Worm (Caenorhabditis elegans) whole organism, young adult: ENCODE data around the gene klp-17.

ENCODE experiments used
- C06A6.2 ChIP-seq: fragments of 200-800 bp; sonication (Bioruptor generic); conservative IDR thresholded peaks from 2 replicates; pipeline ENCODE4 v1.3.6; 2022; ENCODE audit warnings: missing genetic modification characterization, missing compliant biosample characterization
- F10E7.11 ChIP-seq: sonication (generic microtip); optimal IDR thresholded peaks from 2 replicates; lab custom pipeline; 2017; ENCODE audit warnings: mild to moderate bottlenecking, missing genetic modification characterization, moderate library complexity, missing compliant biosample characterization
- F22D6.2 ChIP-seq: sonication (generic microtip); optimal IDR thresholded peaks from 2 replicates; lab custom pipeline; 2016; ENCODE audit warnings: mild to moderate bottlenecking, missing genetic modification characterization, missing compliant biosample characterization
- F49E8.2 ChIP-seq: sonication (generic microtip); optimal IDR thresholded peaks from 3 replicates; lab custom pipeline; 2017; ENCODE audit warnings: missing genetic modification characterization, mild to moderate bottlenecking, missing compliant biosample characterization, antibody characterized with exemption, moderate library complexity; ENCODE audit not compliant: insufficient read depth
- T07F8.4 ChIP-seq: sonication (generic microtip); optimal IDR thresholded peaks from 2 replicates; lab custom pipeline; 2016; ENCODE audit warnings: mild to moderate bottlenecking, missing genetic modification characterization, moderate library complexity, missing compliant biosample characterization
- Y56A3A.18 ChIP-seq: fragments of 200-800 bp; sonication (Bioruptor generic); IDR thresholded peaks from 2 replicates; pipeline ENCODE4 v1.3.6; 2022; ENCODE audit warnings: missing genetic modification reagents, missing genetic modification characterization, missing compliant biosample characterization
- Y95B8A.8 ChIP-seq: fragments of 200-800 bp; sonication (Bioruptor generic); IDR thresholded peaks from 2 replicates; pipeline ENCODE4 v1.3.6; 2022; ENCODE audit warnings: missing genetic modification reagents, missing genetic modification characterization, missing compliant biosample characterization
- ZK185.1 ChIP-seq: sonication (generic microtip); optimal IDR thresholded peaks from 2 replicates; lab custom pipeline; 2016; ENCODE audit warnings: mild to moderate bottlenecking, missing genetic modification characterization, missing compliant biosample characterization; ENCODE audit not compliant: poor library complexity, severe bottlenecking
- akir-1 ChIP-seq: fragments of 200-800 bp; sonication (Bioruptor generic); optimal IDR thresholded peaks from 2 replicates; lab custom pipeline; 2018; ENCODE audit warnings: mild to moderate bottlenecking, missing genetic modification characterization, moderate library complexity, missing compliant biosample characterization
- ama-1 ChIP-seq, 3 experiments: fragments of 150-350 bp in 1 of 3; sonication (generic microtip) in 2 of 3; optimal IDR thresholded peaks; 2 replicates each; lab custom pipeline; 2014 to 2018; ENCODE audit warnings: missing biosample characterization in 2 of 3, missing genetic modification characterization in 2 of 3, missing genetic modification reagents in 2 of 3
- aptf-2 ChIP-seq: fragments of 200-800 bp; sonication (Bioruptor generic); conservative IDR thresholded peaks from 2 replicates; pipeline ENCODE4 v1.3.6; 2022; ENCODE audit warnings: missing genetic modification reagents, missing genetic modification characterization, missing compliant biosample characterization
- attf-5 ChIP-seq: fragments of 200-800 bp; sonication (Bioruptor generic); optimal IDR thresholded peaks from 2 replicates; lab custom pipeline; 2018; ENCODE audit warnings: mild to moderate bottlenecking, missing genetic modification characterization, missing compliant biosample characterization
- attf-6 ChIP-seq: fragments of 200-800 bp; sonication (Bioruptor generic); IDR thresholded peaks from 2 replicates; pipeline ENCODE4 v1.3.6; 2022; ENCODE audit warnings: missing genetic modification reagents, missing genetic modification characterization, missing compliant biosample characterization
- cebp-1 ChIP-seq, 2 experiments: fragments of 200-800 bp in 1 of 2; sonication (Bioruptor generic) in 1 of 2; sonication (generic microtip) in 1 of 2; IDR thresholded peaks in 1 of 2; optimal IDR thresholded peaks in 1 of 2; 2 replicates each; pipeline versions ENCODE4 v1.3.6 to Lab custom; 2017 to 2022; ENCODE audit warnings: missing compliant biosample characterization in 2 of 2, missing genetic modification characterization in 2 of 2, mild to moderate bottlenecking in 1 of 2, missing genetic modification reagents in 1 of 2, moderate library complexity in 1 of 2
- cebp-2 ChIP-seq: fragments of 200-800 bp; sonication (Bioruptor generic); IDR thresholded peaks from 2 replicates; pipeline ENCODE4 v1.3.6; 2022; ENCODE audit warnings: missing genetic modification characterization, missing compliant biosample characterization
- ceh-100 ChIP-seq: fragments of 200-800 bp; sonication (Bioruptor generic); IDR thresholded peaks from 2 replicates; pipeline ENCODE4 v1.3.6; 2022; ENCODE audit warnings: missing genetic modification reagents, missing genetic modification characterization, missing compliant biosample characterization
- ceh-58 ChIP-seq: fragments of 200-800 bp; sonication (Bioruptor generic); IDR thresholded peaks from 2 replicates; pipeline ENCODE4 v1.3.6; 2022; ENCODE audit warnings: missing genetic modification characterization, missing compliant biosample characterization
- ceh-91 ChIP-seq: fragments of 200-800 bp; sonication (Bioruptor generic); IDR thresholded peaks from 2 replicates; pipeline ENCODE4 v1.3.6; 2022; ENCODE audit warnings: missing genetic modification reagents, missing genetic modification characterization, missing compliant biosample characterization
- ekl-4 ChIP-seq: fragments of 200-800 bp; sonication (Bioruptor generic); IDR thresholded peaks from 2 replicates; pipeline ENCODE4 v1.3.6; 2022; ENCODE audit warnings: missing genetic modification reagents, missing genetic modification characterization, missing compliant biosample characterization
- him-1 ChIP-seq: sonication (generic microtip); optimal IDR thresholded peaks from 2 replicates; lab custom pipeline; 2016; ENCODE audit warnings: missing genotype, missing genetic modification reagents, missing genetic modification characterization, missing compliant biosample characterization
- lag-1 ChIP-seq: fragments of 200-800 bp; sonication (Bioruptor generic); IDR thresholded peaks from 2 replicates; pipeline ENCODE4 v1.3.6; 2022; ENCODE audit warnings: missing genetic modification reagents, missing genetic modification characterization, missing compliant biosample characterization
- let-607 ChIP-seq, 2 experiments: fragments of 200-800 bp in 1 of 2; sonication (Bioruptor generic) in 1 of 2; sonication (generic microtip) in 1 of 2; optimal IDR thresholded peaks; 2 replicates each; lab custom pipeline; 2016 to 2018; ENCODE audit warnings: mild to moderate bottlenecking in 2 of 2, missing compliant biosample characterization in 2 of 2, missing genetic modification characterization in 2 of 2, moderate library complexity in 2 of 2, missing genotype in 1 of 2
- lin-26 ChIP-seq: fragments of 200-800 bp; sonication (Bioruptor generic); IDR thresholded peaks from 2 replicates; pipeline ENCODE4 v1.3.6; 2022; ENCODE audit warnings: missing genetic modification reagents, missing genetic modification characterization, missing compliant biosample characterization
- lin-35 ChIP-seq, 3 experiments: fragments of 150-350 bp in 2 of 3; sonication (generic microtip) in 1 of 3; optimal IDR thresholded peaks; 2 replicates each; lab custom pipeline; 2014 to 2018; ENCODE audit warnings: missing biosample characterization in 3 of 3, missing genetic modification characterization in 3 of 3, missing genetic modification reagents in 3 of 3
- lin-54 ChIP-seq: fragments of 200-800 bp; sonication (Bioruptor generic); optimal IDR thresholded peaks from 2 replicates; lab custom pipeline; 2018; ENCODE audit warnings: mild to moderate bottlenecking, missing genetic modification characterization, missing compliant biosample characterization
- lir-1 ChIP-seq: fragments of 200-800 bp; sonication (Bioruptor generic); conservative IDR thresholded peaks from 2 replicates; pipeline ENCODE4 v1.3.6; 2022; ENCODE audit warnings: missing genetic modification reagents, missing genetic modification characterization, missing compliant biosample characterization
- lsl-1 ChIP-seq: fragments of 200-800 bp; sonication (Bioruptor generic); optimal IDR thresholded peaks from 2 replicates; lab custom pipeline; 2018; ENCODE audit warnings: mild to moderate bottlenecking, missing genetic modification characterization, moderate library complexity, missing compliant biosample characterization
- lsy-27 ChIP-seq: sonication (generic microtip); optimal IDR thresholded peaks from 2 replicates; lab custom pipeline; 2017; ENCODE audit warnings: missing genetic modification characterization, mild to moderate bottlenecking, missing compliant biosample characterization, antibody characterized with exemption, missing genotype, borderline replicate concordance; ENCODE audit not compliant: insufficient read depth
- madf-10 ChIP-seq: sonication (generic microtip); optimal IDR thresholded peaks from 2 replicates; lab custom pipeline; 2016; ENCODE audit warnings: mild to moderate bottlenecking, missing genetic modification characterization, missing compliant biosample characterization
- madf-6 ChIP-seq: fragments of 200-800 bp; sonication (Bioruptor generic); IDR thresholded peaks from 2 replicates; pipeline ENCODE4 v1.3.6; 2022; ENCODE audit warnings: missing genetic modification reagents, missing genetic modification characterization, missing compliant biosample characterization
- mel-28 ChIP-seq: sonication (generic microtip); optimal IDR thresholded peaks from 2 replicates; lab custom pipeline; 2016; ENCODE audit warnings: borderline replicate concordance, mild to moderate bottlenecking, missing genetic modification characterization, missing compliant biosample characterization
- mes-4 ChIP-seq: sonication (generic microtip); optimal IDR thresholded peaks from 2 replicates; lab custom pipeline; 2016; ENCODE audit warnings: missing genotype, missing genetic modification characterization, missing compliant biosample characterization
- nhr-179 ChIP-seq: sonication (generic microtip); optimal IDR thresholded peaks from 2 replicates; lab custom pipeline; 2016; ENCODE audit warnings: mild to moderate bottlenecking, missing genetic modification characterization, missing compliant biosample characterization
- nhr-27 ChIP-seq: fragments of 200-800 bp; sonication (Bioruptor generic); optimal IDR thresholded peaks from 2 replicates; lab custom pipeline; 2018; ENCODE audit warnings: mild to moderate bottlenecking, missing genetic modification characterization, moderate library complexity, missing compliant biosample characterization
- nhr-80 ChIP-seq: sonication (generic microtip); optimal IDR thresholded peaks from 2 replicates; lab custom pipeline; 2016; ENCODE audit warnings: missing genetic modification characterization, missing compliant biosample characterization
- rcor-1 ChIP-seq: fragments of 200-800 bp; sonication (Bioruptor generic); IDR thresholded peaks from 2 replicates; pipeline ENCODE4 v1.3.6; 2022; ENCODE audit warnings: missing genetic modification reagents, missing genetic modification characterization, missing compliant biosample characterization
- sdz-38 ChIP-seq: sonication (generic microtip); optimal IDR thresholded peaks from 2 replicates; lab custom pipeline; 2016; ENCODE audit warnings: missing genotype, missing genetic modification characterization, missing compliant biosample characterization
- somi-1 ChIP-seq: fragments of 200-800 bp; sonication (Bioruptor generic); optimal IDR thresholded peaks from 2 replicates; lab custom pipeline; 2018; ENCODE audit warnings: mild to moderate bottlenecking, missing genetic modification characterization, missing compliant biosample characterization
- sptf-2 ChIP-seq: fragments of 200-800 bp; sonication (Bioruptor generic); optimal IDR thresholded peaks from 2 replicates; lab custom pipeline; 2018; ENCODE audit warnings: mild to moderate bottlenecking, missing genetic modification characterization, missing compliant biosample characterization
- tbp1 ChIP-seq: fragments of 200-800 bp; sonication (Bioruptor generic); optimal IDR thresholded peaks from 2 replicates; lab custom pipeline; 2018; ENCODE audit warnings: mild to moderate bottlenecking, missing genetic modification characterization, missing compliant biosample characterization
- tbx-9 ChIP-seq: sonication (generic microtip); optimal IDR thresholded peaks from 2 replicates; lab custom pipeline; 2016; ENCODE audit warnings: borderline replicate concordance, missing genetic modification characterization, inconsistent platforms, missing compliant biosample characterization
- unc-130 ChIP-seq: sonication (generic microtip); optimal IDR thresholded peaks from 2 replicates; lab custom pipeline; 2016; ENCODE audit warnings: missing genetic modification reagents, missing genetic modification characterization, missing compliant biosample characterization
- ztf-25 ChIP-seq: fragments of 200-800 bp; sonication (Bioruptor generic); IDR thresholded peaks from 2 replicates; pipeline ENCODE4 v1.3.6; 2022; ENCODE audit warnings: missing genetic modification reagents, missing genetic modification characterization, missing compliant biosample characterization
- ztf-26 ChIP-seq: sonication (generic microtip); optimal IDR thresholded peaks from 2 replicates; lab custom pipeline; 2017; ENCODE audit warnings: missing genetic modification characterization, missing compliant biosample characterization
- ztf-3 ChIP-seq: fragments of 200-800 bp; sonication (Bioruptor generic); optimal IDR thresholded peaks from 2 replicates; lab custom pipeline; 2018; ENCODE audit warnings: mild to moderate bottlenecking, missing genetic modification characterization, missing compliant biosample characterization
- ztf-6 ChIP-seq: fragments of 200-800 bp; sonication (Bioruptor generic); IDR thresholded peaks from 2 replicates; pipeline ENCODE4 v1.3.6; 2022; ENCODE audit warnings: missing genetic modification reagents, missing genetic modification characterization, missing compliant biosample characterization

Gene klp-17

ce11 chrII:11484600-11484999, 17.2 kb upstream of the klp-17 start:
- TF ChIP-seq Y56A3A.18 (GFP tag; lab: Robert Waterston, UW) (peak; percentile 88), somi-1 (GFP tag; lab: Kevin White, UChicago) (peak; percentile 88), lsy-27 (tag; lab: Kevin White, UChicago) (peak; percentile 72), nhr-80 (tag; lab: Kevin White, UChicago) (peak; percentile 57), ztf-3 (GFP tag; lab: Kevin White, UChicago) (peak; percentile 41), lin-26 (peak; percentile 99), mel-28 (tag; lab: Kevin White, UChicago) (peak; percentile 70), lir-1 (GFP tag; lab: Robert Waterston, UW) (peak; percentile 84), F22D6.2 (tag; lab: Kevin White, UChicago) (peak; percentile 63), nhr-179 (tag; lab: Kevin White, UChicago) (peak; percentile 75), ztf-25 (GFP tag; lab: Robert Waterston, UW) (peak; percentile 97), ztf-26 (tag; lab: Kevin White, UChicago) (peak; percentile 87), attf-5 (peak; percentile 91), aptf-2 (0 out of 2 replicates have a peak, but pooled peaks have one; percentile 58), sdz-38 (no peak), madf-10 (tag; lab: Kevin White, UChicago) (peak; percentile 87), attf-6 (GFP tag; lab: Robert Waterston, UW) (peak; percentile 79), nhr-27 (tag; lab: Kevin White, UChicago) (peak; percentile 97), cebp-2 (GFP tag; lab: Robert Waterston, UW) (peak; percentile 97), sptf-2 (GFP tag; lab: Kevin White, UChicago) (peak; percentile 98), lag-1 (GFP tag; lab: Robert Waterston, UW) (peak; percentile 87; the same call in 1 of the 2 replicates), ceh-91 (GFP tag; lab: Robert Waterston, UW) (peak; percentile 58; the same call in 1 of the 2 replicates), him-1 (peak; percentile 98), let-607 (tag; optimal IDR thresholded peaks at IDR 0.05; lab: Kevin White, UChicago) (peak; percentile 67 to 78), mes-4 (tag; lab: Kevin White, UChicago) (peak; percentile 90), ceh-58 (GFP tag; lab: Robert Waterston, UW) (peak; percentile 87; the same call in 1 of the 2 replicates), ztf-6 (GFP tag; lab: Robert Waterston, UW) (peak; percentile 90), tbx-9 (tag; lab: Kevin White, UChicago) (peak; percentile 26), T07F8.4 (tag; lab: Kevin White, UChicago) (peak; percentile 93), Y95B8A.8 (GFP tag; lab: Robert Waterston, UW) (0 out of 2 replicates have a peak, but pooled peaks have one; percentile 31), unc-130 (GFP tag; lab: Kevin White, UChicago) (peak; percentile 62), akir-1 (peak; percentile 66), ZK185.1 (tag; lab: Kevin White, UChicago) (peak; percentile 95), lin-54 (GFP tag; lab: Kevin White, UChicago) (peak; percentile 81), tbp1 (GFP tag; lab: Kevin White, UChicago) (peak; percentile 100), lin-35 (GFP tag; optimal IDR thresholded peaks at IDR 0.05; lab: Kevin White, UChicago) (peak in 1 of 3 experiments; percentile 78), rcor-1 (GFP tag; lab: Robert Waterston, UW) (peak; percentile 88), madf-6 (GFP tag; lab: Robert Waterston, UW) (peak; percentile 86), F49E8.2 (tag; lab: Kevin White, UChicago) (peak; percentile 24), ceh-100 (peak; percentile 82), F10E7.11 (peak; percentile 92), ama-1 (optimal IDR thresholded peaks at IDR 0.05; lab: Kevin White, UChicago) (no peak), ama-1 (GFP tag; optimal IDR thresholded peaks at IDR 0.05; lab: Kevin White, UChicago) (peak; percentile 92 to 93), ekl-4 (GFP tag; lab: Robert Waterston, UW) (peak; percentile 92), C06A6.2 (peak; percentile 57), lsl-1 (GFP tag; lab: Kevin White, UChicago) (peak; percentile 82), cebp-1 (GFP tag; IDR thresholded peaks at IDR 0.05; lab: Robert Waterston, UW) (peak; percentile 56; the same call in 1 of the 2 replicates), cebp-1 (tag; optimal IDR thresholded peaks at IDR 0.05; lab: Kevin White, UChicago) (no peak)
